Fruit fly (Drosophila melanogaster): ENCODE measurements around the gene PhKgamma.
A peak's percentile ranks its signal among the peaks of the same experiment; 100 is the strongest.

The PhKgamma gene

dm6 chrX:11678539-11679040, 16.3 kb upstream of the PhKgamma start, which contains the start of the genes Vlet and bif:
Vlet (minus strand) TSS chrX:11678589.
bif (plus strand) TSS chrX:11678970.
- TF ChIP-seq CG34367 (tag; optimal IDR thresholded peaks at IDR 0.05) = peak; percentile 50
- TF ChIP-seq CG12605 (GFP tag; IDR thresholded peaks at IDR 0.05) = no peak
- no peak for TF ChIP-seq CG10348 (GFP tag; IDR thresholded peaks at IDR 0.05)
- peak; percentile 58 for TF ChIP-seq CG9948 (tag; optimal IDR thresholded peaks at IDR 0.05)
- peak; percentile 47 for TF ChIP-seq CG15710 (tag; optimal IDR thresholded peaks at IDR 0.05)
- TF ChIP-seq CG17806 (tag; optimal IDR thresholded peaks at IDR 0.05) = peak; percentile 36
- TF ChIP-seq CG14655 (GFP tag; optimal IDR thresholded peaks at IDR 0.05) = no peak
- TF ChIP-seq CG4496 (GFP tag; IDR thresholded peaks at IDR 0.05) = 0 out of 3 replicates have a peak, but pooled peaks have one; percentile 17
- no peak; the same call in 1 of the 2 replicates for TF ChIP-seq Ets98B (GFP tag; IDR thresholded peaks at IDR 0.05)
- TF ChIP-seq CG8301 (tag; optimal IDR thresholded peaks at IDR 0.05) = peak; percentile 30
- peak; percentile 57 for TF ChIP-seq CG8159 (tag; optimal IDR thresholded peaks at IDR 0.05)
- TF ChIP-seq CG32121 (GFP tag; IDR thresholded peaks at IDR 0.05) = 0 out of 2 replicates have a peak, but pooled peaks have one; percentile 37
- TF ChIP-seq Pif1A (GFP tag; optimal IDR thresholded peaks at IDR 0.05) = no peak
- TF ChIP-seq rn (GFP tag; IDR thresholded peaks at IDR 0.05) = no peak
- TF ChIP-seq Pif1B (GFP tag; optimal IDR thresholded peaks at IDR 0.05) = peak; percentile 59
- TF ChIP-seq gl (tag; optimal IDR thresholded peaks at IDR 0.05) = no peak
- TF ChIP-seq EcR (GFP tag; optimal IDR thresholded peaks at IDR 0.05) = no peak
- no peak for TF ChIP-seq CG13204 (GFP tag; optimal IDR thresholded peaks at IDR 0.05)
- TF ChIP-seq Snoo (tag; optimal IDR thresholded peaks at IDR 0.05) = peak; percentile 48
- peak; percentile 64; the same call in 1 of the 3 replicates for TF ChIP-seq fd96Ca (GFP tag; IDR thresholded peaks at IDR 0.05)
- peak; percentile 69 for TF ChIP-seq D1 (tag; optimal IDR thresholded peaks at IDR 0.05)

dm6 chrX:11679461-11679860, 15.5 kb upstream of the PhKgamma start:
- TF ChIP-seq rn (GFP tag; IDR thresholded peaks at IDR 0.05) (no peak), CG4496 (GFP tag; IDR thresholded peaks at IDR 0.05) (peak; percentile 55; the same call in 1 of the 3 replicates), Ets98B (GFP tag; IDR thresholded peaks at IDR 0.05) (peak; percentile 15; the same call in 1 of the 2 replicates)

dm6 chrX:11680405-11680804, 14.5 kb upstream of the PhKgamma start:
- TF ChIP-seq CG17806 (tag; optimal IDR thresholded peaks at IDR 0.05) (no peak), rn (GFP tag; IDR thresholded peaks at IDR 0.05) (no peak), CG10348 (GFP tag; IDR thresholded peaks at IDR 0.05) (no peak), Ets98B (GFP tag; IDR thresholded peaks at IDR 0.05) (0 out of 2 replicates have a peak, but pooled peaks have one; percentile 12)

dm6 chrX:11681558-11682551, 13.1 kb upstream of the PhKgamma start:
- TF ChIP-seq CG4496 (GFP tag; IDR thresholded peaks at IDR 0.05) (peak; percentile 43; the same call in 1 of the 3 replicates), CG34367 (tag; optimal IDR thresholded peaks at IDR 0.05) (peak; percentile 16), CG10348 (GFP tag; IDR thresholded peaks at IDR 0.05) (no peak), CG15710 (tag; optimal IDR thresholded peaks at IDR 0.05) (peak; percentile 64), Pif1A (GFP tag; optimal IDR thresholded peaks at IDR 0.05) (peak; percentile 55), Pif1B (GFP tag; optimal IDR thresholded peaks at IDR 0.05) (peak; percentile 11), rn (GFP tag; IDR thresholded peaks at IDR 0.05) (no peak; the same call in 1 of the 2 replicates), Snoo (tag; optimal IDR thresholded peaks at IDR 0.05) (peak; percentile 37), EcR (GFP tag; optimal IDR thresholded peaks at IDR 0.05) (peak; percentile 99), CG9948 (tag; optimal IDR thresholded peaks at IDR 0.05) (peak; percentile 21), D1 (tag; optimal IDR thresholded peaks at IDR 0.05) (peak; percentile 6), gl (tag; optimal IDR thresholded peaks at IDR 0.05) (no peak), CG32121 (GFP tag; IDR thresholded peaks at IDR 0.05) (0 out of 2 replicates have a peak, but pooled peaks have one; percentile 7), CG17806 (tag; optimal IDR thresholded peaks at IDR 0.05) (peak; percentile 39), Ets98B (GFP tag; IDR thresholded peaks at IDR 0.05) (peak; percentile 33), CG14655 (GFP tag; optimal IDR thresholded peaks at IDR 0.05) (peak; percentile 54), CG8301 (tag; optimal IDR thresholded peaks at IDR 0.05) (peak; percentile 24), CG13204 (GFP tag; optimal IDR thresholded peaks at IDR 0.05) (peak; percentile 42), CG8159 (tag; optimal IDR thresholded peaks at IDR 0.05) (peak; percentile 47), fd96Ca (GFP tag; IDR thresholded peaks at IDR 0.05) (peak; percentile 68; the same call in 2 of the 3 replicates), CG12605 (GFP tag; IDR thresholded peaks at IDR 0.05) (peak; percentile 10; the same call in 1 of the 2 replicates)

dm6 chrX:11683480-11683879, 11.5 kb upstream of the PhKgamma start:
- TF ChIP-seq CG8301 (tag; optimal IDR thresholded peaks at IDR 0.05) = no peak
- peak; percentile 22; the same call in 1 of the 3 replicates for TF ChIP-seq fd96Ca (GFP tag; IDR thresholded peaks at IDR 0.05)
- no peak for TF ChIP-seq D1 (tag; optimal IDR thresholded peaks at IDR 0.05)
- peak; percentile 70 for TF ChIP-seq Ets98B (GFP tag; IDR thresholded peaks at IDR 0.05)
- peak; percentile 46 for TF ChIP-seq Snoo (tag; optimal IDR thresholded peaks at IDR 0.05)
- no peak for TF ChIP-seq CG10348 (GFP tag; IDR thresholded peaks at IDR 0.05)
- peak; percentile 97 for TF ChIP-seq CG13204 (GFP tag; optimal IDR thresholded peaks at IDR 0.05)
- TF ChIP-seq CG12605 (GFP tag; IDR thresholded peaks at IDR 0.05) = 0 out of 2 replicates have a peak, but pooled peaks have one; percentile 21
- peak; percentile 45 for TF ChIP-seq EcR (GFP tag; optimal IDR thresholded peaks at IDR 0.05)
- TF ChIP-seq CG4496 (GFP tag; IDR thresholded peaks at IDR 0.05) = peak; percentile 55; the same call in 1 of the 3 replicates
- peak; percentile 36 for TF ChIP-seq CG32121 (GFP tag; IDR thresholded peaks at IDR 0.05)
- no peak for TF ChIP-seq CG8159 (tag; optimal IDR thresholded peaks at IDR 0.05)
- TF ChIP-seq rn (GFP tag; IDR thresholded peaks at IDR 0.05) = no peak
- TF ChIP-seq CG14655 (GFP tag; optimal IDR thresholded peaks at IDR 0.05) = no peak
- no peak for TF ChIP-seq CG9948 (tag; optimal IDR thresholded peaks at IDR 0.05)
- no peak for TF ChIP-seq Pif1B (GFP tag; optimal IDR thresholded peaks at IDR 0.05)
